Worm (Caenorhabditis elegans) whole organism, early embryonic: ENCODE data around the gene gcy-37.

Experiments
- B0310.2 ChIP-seq: sonication (generic microtip); optimal IDR thresholded peaks from 2 replicates; lab custom pipeline; 2016; ENCODE audit warnings: mild to moderate bottlenecking, missing genetic modification characterization, missing compliant biosample characterization
- aly-1 ChIP-seq: sonication (generic microtip); optimal IDR thresholded peaks from 2 replicates; lab custom pipeline; 2016; ENCODE audit warnings: missing genetic modification characterization, missing compliant biosample characterization
- ama-1 ChIP-seq: fragments of 150-350 bp; optimal IDR thresholded peaks from 2 replicates; lab custom pipeline; 2014
- ceh-13 ChIP-seq: fragments of 200-800 bp; sonication (Bioruptor generic); optimal IDR thresholded peaks from 2 replicates; lab custom pipeline; 2018; ENCODE audit warnings: mild to moderate bottlenecking, missing genetic modification characterization, missing compliant biosample characterization
- ceh-36 ChIP-seq: sonication (generic microtip); optimal IDR thresholded peaks from 2 replicates; lab custom pipeline; 2016; ENCODE audit warnings: missing genetic modification characterization, inconsistent platforms, missing compliant biosample characterization
- flt-1 ChIP-seq: fragments of 200-800 bp; sonication (Bioruptor generic); IDR thresholded peaks from 2 replicates; pipeline ENCODE4 v1.3.6; 2022; ENCODE audit warnings: missing genetic modification characterization, missing compliant biosample characterization
- hmbx-1 ChIP-seq: sonication (generic microtip); optimal IDR thresholded peaks from 2 replicates; lab custom pipeline; 2016; ENCODE audit warnings: mild to moderate bottlenecking, missing genetic modification characterization, missing compliant biosample characterization
- hnd-1 ChIP-seq: sonication (generic microtip); optimal IDR thresholded peaks from 2 replicates; lab custom pipeline; 2016; ENCODE audit warnings: missing genetic modification characterization, missing compliant biosample characterization
- pes-1 ChIP-seq: fragments of 200-800 bp; sonication (Bioruptor generic); IDR thresholded peaks from 2 replicates; pipeline ENCODE4 v1.3.6; 2022; ENCODE audit warnings: missing genetic modification reagents, missing genetic modification characterization, missing compliant biosample characterization
- scrt-1 ChIP-seq: fragments of 200-800 bp; sonication (Bioruptor generic); IDR thresholded peaks from 2 replicates; pipeline ENCODE4 v1.3.6; 2022; ENCODE audit warnings: missing genetic modification characterization, missing compliant biosample characterization
- sea-1 ChIP-seq: fragments of 200-800 bp; sonication (Bioruptor generic); conservative IDR thresholded peaks from 2 replicates; pipeline ENCODE4 v1.3.6; 2022; ENCODE audit warnings: missing genetic modification characterization, missing compliant biosample characterization
- tbx-11 ChIP-seq: fragments of 200-800 bp; sonication (Bioruptor generic); IDR thresholded peaks from 2 replicates; pipeline ENCODE4 v1.3.6; 2022; ENCODE audit warnings: missing genetic modification characterization, missing compliant biosample characterization
- tbx-37 ChIP-seq: fragments of 200-800 bp; sonication (Bioruptor generic); conservative IDR thresholded peaks from 2 replicates; pipeline ENCODE4 v1.3.6; 2022; ENCODE audit warnings: missing genetic modification reagents, missing genetic modification characterization, missing compliant biosample characterization
- tra-4 ChIP-seq: sonication (generic microtip); optimal IDR thresholded peaks from 2 replicates; lab custom pipeline; 2017; ENCODE audit warnings: missing genetic modification characterization, missing compliant biosample characterization

DNA sequence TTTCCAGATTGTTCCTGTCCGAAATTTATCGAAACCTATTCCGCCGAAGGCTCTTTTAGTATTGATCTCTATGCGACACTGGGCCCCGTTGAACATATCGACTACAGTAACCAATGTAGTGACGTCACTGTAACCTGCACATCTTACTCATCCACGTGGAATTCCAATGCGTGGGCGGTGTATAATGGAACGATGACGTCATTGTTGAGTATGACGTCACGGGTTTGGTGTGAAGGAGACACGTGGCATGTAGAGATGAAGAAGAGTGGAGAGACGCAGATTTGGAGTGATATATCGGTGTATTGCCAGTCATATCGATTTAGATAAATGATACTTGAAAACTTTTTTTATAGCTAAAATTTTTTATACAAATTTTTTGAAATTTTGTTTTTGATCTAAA, 11.4 kb upstream of the gcy-37 start:
- TF ChIP-seq ama-1 (no peak), B0310.2 (tag; lab: Kevin White, UChicago) (no peak), tbx-37 (GFP tag; lab: Robert Waterston, UW) (no peak), ceh-13 (GFP tag; lab: Kevin White, UChicago) (no peak), pes-1 (GFP tag; lab: Robert Waterston, UW) (no peak), flt-1 (GFP tag; lab: Robert Waterston, UW) (no peak), aly-1 (tag; lab: Kevin White, UChicago) (no peak), sea-1 (GFP tag; lab: Robert Waterston, UW) (no peak), ceh-36 (tag; lab: Kevin White, UChicago) (no peak), hmbx-1 (no peak), tbx-11 (GFP tag; lab: Robert Waterston, UW) (no peak), hnd-1 (tag; lab: Kevin White, UChicago) (no peak), scrt-1 (no peak), tra-4 (tag; lab: Kevin White, UChicago) (no peak)
